Fruit fly (Drosophila melanogaster) whole organism, embryonic: Measurements from ENCODE around the gene Bace.

Experiments used
- B-H1 ChIP-seq: fragments of 200-800 bp; sonication (Bioruptor generic); IDR thresholded peaks from 3 replicates; pipeline ENCODE4 v1.3.6; 2022; ENCODE audit warnings: missing biosample characterization, missing genetic modification characterization
- Bdp1 ChIP-seq: fragments of 200-800 bp; sonication (Bioruptor generic); optimal IDR thresholded peaks from 3 replicates; lab custom pipeline; 2016; ENCODE audit warnings: missing biosample characterization, missing genetic modification characterization
- Bgb ChIP-seq: fragments of 200-800 bp; sonication (Bioruptor generic); IDR thresholded peaks from 2 replicates; pipeline ENCODE4 v1.3.6; 2022; ENCODE audit warnings: missing biosample characterization, missing genetic modification characterization; ENCODE audit not compliant: partially characterized antibody
- CG10431 ChIP-seq: fragments of 200-800 bp; sonication (Bioruptor generic); optimal IDR thresholded peaks from 3 replicates; lab custom pipeline; 2018; ENCODE audit warnings: missing biosample characterization, mild to moderate bottlenecking, missing genetic modification characterization
- CG11723 ChIP-seq: fragments of 200-800 bp; sonication (Bioruptor generic); optimal IDR thresholded peaks from 2 replicates; lab custom pipeline; 2017; ENCODE audit warnings: missing biosample characterization, mild to moderate bottlenecking, missing genetic modification characterization
- CG12236 ChIP-seq: fragments of 200-800 bp; sonication (Bioruptor generic); optimal IDR thresholded peaks from 2 replicates; lab custom pipeline; 2016; ENCODE audit warnings: missing biosample characterization, missing genetic modification characterization
- CG17568 ChIP-seq: fragments of 200-800 bp; sonication (Bioruptor generic); optimal IDR thresholded peaks from 2 replicates; lab custom pipeline; 2018; ENCODE audit warnings: missing biosample characterization, mild to moderate bottlenecking, missing genetic modification characterization, moderate library complexity
- CG2129 ChIP-seq: fragments of 200-800 bp; sonication (Bioruptor generic); IDR thresholded peaks from 2 replicates; pipeline ENCODE4 v1.3.6; 2022; ENCODE audit warnings: missing biosample characterization, missing genetic modification characterization; ENCODE audit not compliant: partially characterized antibody
- CG31224 ChIP-seq: fragments of 200-800 bp; sonication (Bioruptor generic); IDR thresholded peaks from 2 replicates; pipeline ENCODE4 v1.3.6; 2022; ENCODE audit warnings: missing biosample characterization, missing genetic modification characterization
- CG3281 ChIP-seq: fragments of 200-800 bp; sonication (Bioruptor generic); optimal IDR thresholded peaks from 3 replicates; lab custom pipeline; 2017; ENCODE audit warnings: missing biosample characterization, mild to moderate bottlenecking, missing genetic modification characterization
- CG33213 ChIP-seq: fragments of 200-800 bp; sonication (Bioruptor generic); optimal IDR thresholded peaks from 3 replicates; lab custom pipeline; 2016; ENCODE audit warnings: missing biosample characterization, missing genetic modification characterization
- CG33557 ChIP-seq: fragments of 200-800 bp; sonication (Bioruptor generic); optimal IDR thresholded peaks from 2 replicates; lab custom pipeline; 2019; ENCODE audit warnings: missing biosample characterization, mild to moderate bottlenecking, missing genetic modification characterization, moderate library complexity
- CG3407 ChIP-seq: fragments of 200-800 bp; sonication (Bioruptor generic); optimal IDR thresholded peaks from 2 replicates; lab custom pipeline; 2018; ENCODE audit warnings: missing biosample characterization, mild to moderate bottlenecking, missing genetic modification characterization
- CG3995 ChIP-seq: fragments of 200-800 bp; sonication (Bioruptor generic); optimal IDR thresholded peaks from 3 replicates; lab custom pipeline; 2016; ENCODE audit warnings: missing biosample characterization, missing genetic modification characterization
- CG4617 ChIP-seq: fragments of 200-800 bp; sonication (Bioruptor generic); optimal IDR thresholded peaks from 3 replicates; lab custom pipeline; 2016; ENCODE audit warnings: missing biosample characterization, missing genetic modification characterization, borderline replicate concordance
- CG4820 ChIP-seq: fragments of 200-800 bp; sonication (Bioruptor generic); optimal IDR thresholded peaks from 3 replicates; lab custom pipeline; 2016; ENCODE audit warnings: missing biosample characterization, missing genetic modification characterization
- CG7839 ChIP-seq: fragments of 200-800 bp; sonication (Bioruptor generic); optimal IDR thresholded peaks from 3 replicates; lab custom pipeline; 2018; ENCODE audit warnings: missing biosample characterization, mild to moderate bottlenecking, missing genetic modification characterization, moderate library complexity
- CG8089 ChIP-seq: fragments of 200-800 bp; sonication (Bioruptor generic); optimal IDR thresholded peaks from 3 replicates; lab custom pipeline; 2016; ENCODE audit warnings: missing biosample characterization, missing genetic modification characterization
- CG8281 ChIP-seq: fragments of 200-800 bp; sonication (Bioruptor generic); optimal IDR thresholded peaks from 2 replicates; lab custom pipeline; 2018; ENCODE audit warnings: missing biosample characterization, mild to moderate bottlenecking, missing genetic modification characterization, moderate library complexity
- CG8388 ChIP-seq: fragments of 200-800 bp; sonication (Bioruptor generic); optimal IDR thresholded peaks from 2 replicates; lab custom pipeline; 2019; ENCODE audit warnings: missing biosample characterization, mild to moderate bottlenecking, missing genetic modification characterization, moderate library complexity
- CG8478 ChIP-seq: fragments of >200 bp; optimal IDR thresholded peaks from 2 replicates; lab custom pipeline; 2018
- CG9876 ChIP-seq: fragments of 200-800 bp; sonication (Bioruptor generic); optimal IDR thresholded peaks from 2 replicates; lab custom pipeline; 2016; ENCODE audit warnings: missing biosample characterization, missing genetic modification characterization
- CTCF ChIP-seq: fragments of 200-800 bp; sonication (Bioruptor generic); optimal IDR thresholded peaks from 2 replicates; lab custom pipeline; 2017; ENCODE audit warnings: missing biosample characterization, mild to moderate bottlenecking, missing genetic modification characterization, moderate library complexity
- Dbx ChIP-seq: fragments of 200-800 bp; sonication (Bioruptor generic); IDR thresholded peaks from 3 replicates; pipeline ENCODE4 v1.3.6; 2022; ENCODE audit warnings: missing biosample characterization, missing genetic modification characterization
- Doc2 ChIP-seq: fragments of 200-800 bp; sonication (Bioruptor generic); IDR thresholded peaks from 2 replicates; pipeline ENCODE4 v1.3.6; 2022; ENCODE audit warnings: missing biosample characterization, missing genetic modification characterization
- Ets65A ChIP-seq: fragments of 200-800 bp; sonication (Bioruptor generic); peaks from one replicate; lab custom pipeline; 2016; ENCODE audit warnings: missing biosample characterization, missing genetic modification characterization
- HLHmδ ChIP-seq: fragments of 200-800 bp; sonication (Bioruptor generic); optimal IDR thresholded peaks from 2 replicates; lab custom pipeline; 2018; ENCODE audit warnings: missing biosample characterization, mild to moderate bottlenecking, missing genetic modification characterization, moderate library complexity
- Hsf ChIP-seq: fragments of 200-800 bp; sonication (Bioruptor generic); optimal IDR thresholded peaks from 3 replicates; lab custom pipeline; 2016; ENCODE audit warnings: missing biosample characterization, missing genetic modification characterization
- Optix ChIP-seq: fragments of 200-800 bp; sonication (Bioruptor generic); IDR thresholded peaks from 3 replicates; pipeline ENCODE4 v1.3.6; 2022; ENCODE audit warnings: missing biosample characterization, missing genetic modification characterization
- PHDP ChIP-seq: fragments of 200-800 bp; sonication (Bioruptor generic); optimal IDR thresholded peaks from 3 replicates; lab custom pipeline; 2018; ENCODE audit warnings: missing biosample characterization, mild to moderate bottlenecking, missing genetic modification characterization, moderate library complexity
- Usf ChIP-seq: fragments of 200-800 bp; sonication (Bioruptor generic); optimal IDR thresholded peaks from 2 replicates; lab custom pipeline; 2017; ENCODE audit warnings: missing genotype, missing biosample characterization, missing genetic modification characterization
- chif ChIP-seq, 2 experiments: fragments of 200-800 bp; sonication (Bioruptor generic); optimal IDR thresholded peaks; 3 replicates each; lab custom pipeline; 2016; ENCODE audit warnings: missing biosample characterization in 2 of 2, missing genetic modification characterization in 2 of 2
- crp ChIP-seq, 2 experiments: fragments of 200-800 bp; sonication (Bioruptor generic); optimal IDR thresholded peaks; 2 replicates in 1 of 2; 3 replicates in 1 of 2; lab custom pipeline; 2017; ENCODE audit warnings: missing biosample characterization in 2 of 2, missing genetic modification characterization in 2 of 2, mild to moderate bottlenecking in 1 of 2, moderate library complexity in 1 of 2
- grn ChIP-seq: fragments of 200-800 bp; sonication (Bioruptor generic); optimal IDR thresholded peaks from 3 replicates; lab custom pipeline; 2017; ENCODE audit warnings: missing biosample characterization, missing genetic modification characterization
- gsb ChIP-seq: fragments of 200-800 bp; sonication (Bioruptor generic); IDR thresholded peaks from 2 replicates; pipeline ENCODE4 v1.3.6; 2022; ENCODE audit warnings: missing biosample characterization, missing genetic modification characterization
- her ChIP-seq: fragments of 200-800 bp; sonication (Bioruptor generic); optimal IDR thresholded peaks from 2 replicates; lab custom pipeline; 2016; ENCODE audit warnings: missing biosample characterization, missing genetic modification characterization
- lola ChIP-seq, 3 experiments: fragments of >200 bp in 2 of 3; fragments of 200-800 bp in 1 of 3; sonication (Bioruptor generic) in 1 of 3; optimal IDR thresholded peaks; 2 replicates each; lab custom pipeline; 2017 to 2019; ENCODE audit warnings: missing biosample characterization in 3 of 3, missing genetic modification characterization in 3 of 3, mild to moderate bottlenecking in 1 of 3, moderate library complexity in 1 of 3
- lov ChIP-seq, 2 experiments: fragments of 200-800 bp in 1 of 2; fragments of >200 bp in 1 of 2; sonication (Bioruptor generic) in 1 of 2; IDR thresholded peaks in 1 of 2; optimal IDR thresholded peaks in 1 of 2; 2 replicates in 1 of 2; 3 replicates in 1 of 2; pipeline versions ENCODE4 v1.3.6 to Lab custom; 2017 to 2022; ENCODE audit warnings: missing biosample characterization in 1 of 2, missing genetic modification characterization in 1 of 2
- maf-S ChIP-seq: fragments of 200-800 bp; sonication (Bioruptor generic); optimal IDR thresholded peaks from 2 replicates; lab custom pipeline; 2016; ENCODE audit warnings: missing biosample characterization, missing genetic modification characterization
- nau ChIP-seq: fragments of 200-800 bp; sonication (Bioruptor generic); optimal IDR thresholded peaks from 3 replicates; lab custom pipeline; 2017; ENCODE audit warnings: missing biosample characterization, mild to moderate bottlenecking, missing genetic modification characterization, missing genetic modification reagents
- nmo ChIP-seq: fragments of 200-800 bp; sonication (Bioruptor generic); optimal IDR thresholded peaks from 2 replicates; lab custom pipeline; 2018; ENCODE audit warnings: missing biosample characterization, mild to moderate bottlenecking, missing genetic modification characterization, moderate library complexity
- onecut ChIP-seq: fragments of 200-800 bp; sonication (Bioruptor generic); IDR thresholded peaks from 2 replicates; pipeline ENCODE4 v1.3.6; 2022; ENCODE audit warnings: missing biosample characterization, missing genetic modification characterization
- peb ChIP-seq: fragments of 200-800 bp; sonication (Bioruptor generic); IDR thresholded peaks from 2 replicates; pipeline ENCODE4 v1.3.6; 2022; ENCODE audit warnings: missing biosample characterization, missing genetic modification characterization
- pros ChIP-seq: fragments of 200-800 bp; sonication (Bioruptor generic); optimal IDR thresholded peaks from 3 replicates; lab custom pipeline; 2019; ENCODE audit warnings: missing biosample characterization, mild to moderate bottlenecking, missing genetic modification characterization, moderate library complexity
- run ChIP-seq: fragments of 200-800 bp; sonication (Bioruptor generic); optimal IDR thresholded peaks from 3 replicates; lab custom pipeline; 2018; ENCODE audit warnings: missing biosample characterization, mild to moderate bottlenecking, missing genetic modification characterization
- tll ChIP-seq, 2 experiments: fragments of 200-800 bp in 1 of 2; fragments of >200 bp in 1 of 2; sonication (Bioruptor generic) in 1 of 2; optimal IDR thresholded peaks; 2 replicates each; lab custom pipeline; 2017 to 2019; ENCODE audit warnings: missing biosample characterization in 2 of 2, missing genetic modification characterization in 2 of 2, mild to moderate bottlenecking in 1 of 2, moderate library complexity in 1 of 2
- tx ChIP-seq: fragments of 200-800 bp; sonication (Bioruptor generic); optimal IDR thresholded peaks from 2 replicates; lab custom pipeline; 2016; ENCODE audit warnings: missing biosample characterization, missing genetic modification characterization
- wek ChIP-seq: fragments of 200-800 bp; sonication (Bioruptor generic); optimal IDR thresholded peaks from 3 replicates; lab custom pipeline; 2018; ENCODE audit warnings: missing biosample characterization, mild to moderate bottlenecking, missing genetic modification characterization, moderate library complexity
- yki ChIP-seq: fragments of >200 bp; optimal IDR thresholded peaks from 3 replicates; lab custom pipeline; 2018
- zfh1 ChIP-seq: fragments of 200-800 bp; sonication (Bioruptor generic); IDR thresholded peaks from 3 replicates; pipeline ENCODE4 v1.3.6; 2022; ENCODE audit warnings: missing biosample characterization, missing genetic modification characterization
- zfh2 ChIP-seq: fragments of 200-800 bp; sonication (Bioruptor generic); optimal IDR thresholded peaks from 2 replicates; lab custom pipeline; 2016; ENCODE audit warnings: missing biosample characterization, missing genetic modification characterization

Gene Bace

DNA sequence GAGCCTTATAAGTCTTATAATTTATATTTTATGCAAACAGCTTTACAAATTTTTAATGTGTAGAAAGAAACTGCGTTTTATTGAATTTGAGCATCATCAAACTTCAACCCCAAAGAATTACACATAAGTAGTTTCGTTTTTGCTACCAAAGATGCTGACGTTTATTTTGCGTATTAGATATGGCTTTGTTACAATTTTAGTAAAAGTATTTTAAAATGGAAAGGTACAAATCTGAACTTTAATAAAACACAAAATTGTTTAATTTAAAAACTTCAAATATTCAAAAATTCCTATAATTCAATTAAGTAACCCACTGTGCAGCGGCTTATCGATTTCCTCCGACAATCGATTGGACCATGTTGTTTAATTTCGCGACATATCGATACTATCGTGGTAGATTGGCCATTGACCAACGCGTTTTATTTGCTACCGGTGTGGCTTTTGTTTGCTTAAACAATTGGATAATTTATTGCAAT is 32.0 kb downstream of the Bace start, which contains the start of gene prg (continued):
- TF ChIP-seq nau (GFP tag; lab: Kevin White, UChicago) (no peak), Optix (GFP tag; lab: Robert Waterston, UW) (no peak), Bdp1 (no peak), CG7839 (peak; percentile 79), CG3407 (peak; percentile 3), CG33557 (GFP tag; lab: Kevin White, UChicago) (no peak), run (tag; lab: Kevin White, UChicago) (peak; percentile 8), B-H1 (GFP tag; lab: Robert Waterston, UW) (no peak), peb (no peak), CG8388 (GFP tag; lab: Kevin White, UChicago) (peak; percentile 54), CG3995 (peak; percentile 48), her (GFP tag; lab: Kevin White, UChicago) (peak; percentile 65), Usf (GFP tag; lab: Kevin White, UChicago) (no peak), zfh1 (peak; percentile 16; the same call in 1 of the 3 replicates), CG4617 (peak; percentile 57), gsb (GFP tag; lab: Robert Waterston, UW) (no peak), grn (GFP tag; lab: Kevin White, UChicago) (no peak), Dbx (peak; percentile 81), wek (GFP tag; lab: Kevin White, UChicago) (no peak), CG9876 (GFP tag; lab: Kevin White, UChicago) (no peak), Doc2 (GFP tag; lab: Robert Waterston, UW) (no peak), maf-S (peak; percentile 51), CG11723 (GFP tag; lab: Kevin White, UChicago) (peak; percentile 21), CG10431 (GFP tag; lab: Kevin White, UChicago) (peak; percentile 51), tll (GFP tag; optimal IDR thresholded peaks at IDR 0.05; lab: Kevin White, UChicago) (no peak), CG17568 (GFP tag; lab: Kevin White, UChicago) (peak; percentile 39), HLHmδ (GFP tag; lab: Kevin White, UChicago) (no peak), Bgb (GFP tag; lab: Robert Waterston, UW) (peak; percentile 98), onecut (GFP tag; lab: Robert Waterston, UW) (peak; percentile 51), CTCF (GFP tag; lab: Kevin White, UChicago) (no peak), PHDP (peak; percentile 69), zfh2 (GFP tag; lab: Kevin White, UChicago) (peak; percentile 54), yki (lab: Kevin White, UChicago) (no peak), CG3281 (peak; percentile 73), tx (GFP tag; lab: Kevin White, UChicago) (peak; percentile 35), crp (GFP tag; optimal IDR thresholded peaks at IDR 0.05; lab: Kevin White, UChicago) (peak in 1 of 2 experiments; percentile 38), nmo (GFP tag; lab: Kevin White, UChicago) (peak; percentile 66), pros (GFP tag; lab: Kevin White, UChicago) (no peak), Hsf (GFP tag; lab: Kevin White, UChicago) (peak; percentile 79), lola (GFP tag; optimal IDR thresholded peaks at IDR 0.05; lab: Kevin White, UChicago) (peak in 1 of 3 experiments; percentile 54), CG8089 (GFP tag; lab: Kevin White, UChicago) (peak; percentile 35), CG4820 (peak; percentile 67), CG12236 (GFP tag; lab: Kevin White, UChicago) (peak; percentile 43), lov (optimal IDR thresholded peaks at IDR 0.05; lab: Kevin White, UChicago) (no peak), lov (GFP tag; IDR thresholded peaks at IDR 0.05; lab: Robert Waterston, UW) (no peak), CG8478 (lab: Kevin White, UChicago) (no peak), CG31224 (GFP tag; lab: Robert Waterston, UW) (peak; percentile 33; the same call in 1 of the 2 replicates), CG33213 (GFP tag; lab: Kevin White, UChicago) (peak; percentile 46), CG8281 (tag; lab: Kevin White, UChicago) (peak; percentile 26), chif (GFP tag; optimal IDR thresholded peaks at IDR 0.05; lab: Kevin White, UChicago) (peak; percentile 15 to 51), CG2129 (GFP tag; lab: Robert Waterston, UW) (peak; percentile 88), Ets65A (GFP tag; lab: Kevin White, UChicago) (peak; percentile 95)
